Worm (Caenorhabditis elegans) whole organism, late embryonic: ENCODE data around the gene nspb-2.

ENCODE experiments used
- ceh-2 ChIP-seq: sonication (generic microtip); optimal IDR thresholded peaks from 2 replicates; lab custom pipeline; 2016; ENCODE audit warnings: missing genotype, missing genetic modification characterization, missing compliant biosample characterization
- ceh-6 ChIP-seq: fragments of 200-800 bp; sonication (Bioruptor generic); optimal IDR thresholded peaks from 2 replicates; lab custom pipeline; 2018; ENCODE audit warnings: mild to moderate bottlenecking, missing genetic modification characterization, missing compliant biosample characterization
- che-1 ChIP-seq: sonication (generic microtip); optimal IDR thresholded peaks from 2 replicates; lab custom pipeline; 2016; ENCODE audit warnings: mild to moderate bottlenecking, missing genetic modification characterization, missing compliant biosample characterization
- npax-4 ChIP-seq: sonication (generic microtip); optimal IDR thresholded peaks from 2 replicates; lab custom pipeline; 2016; ENCODE audit warnings: missing genetic modification characterization, missing compliant biosample characterization
- pat-9 ChIP-seq: fragments of 200-800 bp; sonication (Bioruptor generic); optimal IDR thresholded peaks from 2 replicates; lab custom pipeline; 2018; ENCODE audit warnings: mild to moderate bottlenecking, missing genetic modification characterization, moderate library complexity, missing compliant biosample characterization
- pha-4 ChIP-seq: fragments of 150-350 bp; optimal IDR thresholded peaks from 2 replicates; lab custom pipeline; 2018; ENCODE audit warnings: missing biosample characterization, missing genetic modification reagents, missing genetic modification characterization
- pqm-1 ChIP-seq: sonication (generic microtip); optimal IDR thresholded peaks from 2 replicates; lab custom pipeline; 2016; ENCODE audit warnings: missing genetic modification characterization, missing compliant biosample characterization
- rnt-1 ChIP-seq: sonication (generic microtip); optimal IDR thresholded peaks from 2 replicates; lab custom pipeline; 2016; ENCODE audit warnings: missing genetic modification characterization, missing compliant biosample characterization
- unc-3 ChIP-seq, 2 experiments: fragments of 200-800 bp in 1 of 2; sonication (Bioruptor generic) in 1 of 2; sonication (generic microtip) in 1 of 2; conservative IDR thresholded peaks in 1 of 2; optimal IDR thresholded peaks in 1 of 2; 2 replicates each; pipeline versions ENCODE4 v1.3.6 to Lab custom; 2016 to 2022; ENCODE audit warnings: missing compliant biosample characterization in 2 of 2, missing genetic modification characterization in 2 of 2, missing genetic modification reagents in 1 of 2
- ztf-16 ChIP-seq: sonication (generic microtip); optimal IDR thresholded peaks from 2 replicates; lab custom pipeline; 2017; ENCODE audit warnings: missing genetic modification characterization, missing compliant biosample characterization

Gene nspb-2

ce11 chrIV:6634789-6635188 is 43.3 kb downstream of the nspb-2 start, which contains the start of gene metl-13:
Gene metl-13, plus strand, starts transcription at chrIV:6635089.
- no peak for TF ChIP-seq rnt-1
- no peak for TF ChIP-seq ztf-16 (tag; lab: Kevin White, UChicago)
- TF ChIP-seq che-1 (tag; lab: Kevin White, UChicago): no peak

ce11 chrIV:6638256-6638655 is 46.8 kb downstream of the nspb-2 start, which contains the start of gene C01B10.7:
Gene C01B10.7, plus strand, starts transcription at chrIV:6638556.
- TF ChIP-seq ceh-6 (GFP tag; lab: Kevin White, UChicago): no peak
- TF ChIP-seq ceh-2 (tag; lab: Kevin White, UChicago): no peak
- no peak for TF ChIP-seq unc-3 (GFP tag; conservative IDR thresholded peaks at IDR 0.05; lab: Robert Waterston, UW)
- TF ChIP-seq unc-3 (tag; optimal IDR thresholded peaks at IDR 0.05; lab: Kevin White, UChicago): no peak
- TF ChIP-seq npax-4: no peak

ce11 chrIV:6639880-6640279 is 48.4 kb downstream of the nspb-2 start, which contains the start of gene C01B10.6:
Gene C01B10.6, plus strand, starts transcription at chrIV:6640180.
- TF ChIP-seq unc-3 (GFP tag; conservative IDR thresholded peaks at IDR 0.05; lab: Robert Waterston, UW) (no peak), unc-3 (tag; optimal IDR thresholded peaks at IDR 0.05; lab: Kevin White, UChicago) (no peak), pha-4 (tag; lab: Kevin White, UChicago) (no peak), pqm-1 (tag; lab: Kevin White, UChicago) (no peak), pat-9 (tag; lab: Kevin White, UChicago) (no peak)
- TF ChIP-seq, all 69 proteins: peak for 0
